Worm (Caenorhabditis elegans) whole organism, L4/young adult: ENCODE measurements around the gene nas-37.
A peak's percentile ranks its signal among the peaks of the same experiment; 100 is the strongest.

Source experiments
- W03F9.2 ChIP-seq: fragments of 150-350 bp; optimal IDR thresholded peaks from 2 replicates; lab custom pipeline; 2014; ENCODE audit warnings: missing biosample characterization, missing genetic modification characterization
- dao-5 ChIP-seq: sonication (generic microtip); optimal IDR thresholded peaks from 2 replicates; lab custom pipeline; 2016; ENCODE audit warnings: missing genotype, missing genetic modification characterization, moderate library complexity, missing compliant biosample characterization
- him-1 ChIP-seq: sonication (generic microtip); optimal IDR thresholded peaks from 2 replicates; lab custom pipeline; 2016; ENCODE audit warnings: missing genotype, missing genetic modification reagents, missing genetic modification characterization, missing compliant biosample characterization

Gene nas-37

ce11 chrX:9941379-9941778 is 7.5 kb downstream of the nas-37 start:
- TF ChIP-seq him-1 (tag; lab: Kevin White, UChicago) (no peak), dao-5 (tag; lab: Kevin White, UChicago) (no peak), W03F9.2 (tag; lab: Kevin White, UChicago) (no peak)

- TF ChIP-seq W03F9.2 (tag; lab: Kevin White, UChicago) = no peak
- no peak for TF ChIP-seq him-1 (tag; lab: Kevin White, UChicago)
- no peak for TF ChIP-seq dao-5 (tag; lab: Kevin White, UChicago)
Measured at ce11 chrX:9940524-9940923, 8.3 kb downstream of the nas-37 start.

ce11 chrX:9938537-9938936 is 10.3 kb downstream of the nas-37 start, which contains the start of the genes C17G1.5 and C17G1.14:
C17G1.5 (plus strand) TSS chrX:9938802.
C17G1.14 (plus strand) TSS chrX:9938813.
- TF ChIP-seq dao-5 (tag; lab: Kevin White, UChicago) = no peak
- no peak for TF ChIP-seq him-1 (tag; lab: Kevin White, UChicago)
- TF ChIP-seq W03F9.2 (tag; lab: Kevin White, UChicago) = no peak

- no peak for TF ChIP-seq dao-5 (tag; lab: Kevin White, UChicago)
- no peak for TF ChIP-seq W03F9.2 (tag; lab: Kevin White, UChicago)
- no peak for TF ChIP-seq him-1 (tag; lab: Kevin White, UChicago)
Measured at ce11 chrX:9938091-9938490, 10.8 kb downstream of the nas-37 start.

- TF ChIP-seq W03F9.2 (tag; lab: Kevin White, UChicago) (no peak), him-1 (tag; lab: Kevin White, UChicago) (no peak), dao-5 (tag; lab: Kevin White, UChicago) (no peak)
Measured at ce11 chrX:9934009-9934323, 14.9 kb downstream of the nas-37 start.

ce11 chrX:9933291-9934008 is 15.4 kb downstream of the nas-37 start:
- TF ChIP-seq him-1 (tag; lab: Kevin White, UChicago) (no peak), W03F9.2 (tag; lab: Kevin White, UChicago) (no peak), dao-5 (tag; lab: Kevin White, UChicago) (no peak)

ce11 chrX:9932226-9932773 is 16.6 kb downstream of the nas-37 start, which contains the start of gene tsp-21:
tsp-21 (plus strand) TSS chrX:9932371.
- TF ChIP-seq dao-5 (tag; lab: Kevin White, UChicago) (no peak), him-1 (tag; lab: Kevin White, UChicago) (no peak), W03F9.2 (tag; lab: Kevin White, UChicago) (peak; percentile 66)

- TF ChIP-seq him-1 (tag; lab: Kevin White, UChicago) (no peak), W03F9.2 (tag; lab: Kevin White, UChicago) (no peak), dao-5 (tag; lab: Kevin White, UChicago) (no peak)
Measured at ce11 chrX:9931362-9931761, 17.5 kb downstream of the nas-37 start, which contains the start of gene nra-3. nra-3 (minus strand) TSS chrX:9931462.

- TF ChIP-seq W03F9.2 (tag; lab: Kevin White, UChicago) (no peak), dao-5 (tag; lab: Kevin White, UChicago) (no peak), him-1 (tag; lab: Kevin White, UChicago) (no peak)
Measured at ce11 chrX:9927993-9928392, 20.9 kb downstream of the nas-37 start.

ce11 chrX:9924962-9925361 is 23.9 kb downstream of the nas-37 start, which contains the start of gene ugt-23:
ugt-23 (minus strand) TSS chrX:9925173.
- TF ChIP-seq W03F9.2 (tag; lab: Kevin White, UChicago) (no peak), him-1 (tag; lab: Kevin White, UChicago) (no peak), dao-5 (tag; lab: Kevin White, UChicago) (no peak)

ce11 chrX:9921257-9921656 is 27.6 kb downstream of the nas-37 start, which contains the start of gene C17G1.2:
C17G1.2 (plus strand) TSS chrX:9921557.
- TF ChIP-seq dao-5 (tag; lab: Kevin White, UChicago) (no peak), him-1 (tag; lab: Kevin White, UChicago) (no peak), W03F9.2 (tag; lab: Kevin White, UChicago) (no peak)

- TF ChIP-seq dao-5 (tag; lab: Kevin White, UChicago) (no peak), him-1 (tag; lab: Kevin White, UChicago) (no peak), W03F9.2 (tag; lab: Kevin White, UChicago) (no peak)
Measured at ce11 chrX:9918997-9919396, 29.9 kb downstream of the nas-37 start, which contains the start of gene folr-1. folr-1 (plus strand) TSS chrX:9919297.

ce11 chrX:9917362-9917761 is 31.5 kb downstream of the nas-37 start, which contains the start of gene F21G4.6:
F21G4.6 (minus strand) TSS chrX:9917448.
- TF ChIP-seq W03F9.2 (tag; lab: Kevin White, UChicago) = no peak
- TF ChIP-seq dao-5 (tag; lab: Kevin White, UChicago) = no peak
- TF ChIP-seq him-1 (tag; lab: Kevin White, UChicago) = no peak
